Fruit fly (Drosophila melanogaster): ENCODE results near the gene CG33325.

The CG33325 gene

DNA sequence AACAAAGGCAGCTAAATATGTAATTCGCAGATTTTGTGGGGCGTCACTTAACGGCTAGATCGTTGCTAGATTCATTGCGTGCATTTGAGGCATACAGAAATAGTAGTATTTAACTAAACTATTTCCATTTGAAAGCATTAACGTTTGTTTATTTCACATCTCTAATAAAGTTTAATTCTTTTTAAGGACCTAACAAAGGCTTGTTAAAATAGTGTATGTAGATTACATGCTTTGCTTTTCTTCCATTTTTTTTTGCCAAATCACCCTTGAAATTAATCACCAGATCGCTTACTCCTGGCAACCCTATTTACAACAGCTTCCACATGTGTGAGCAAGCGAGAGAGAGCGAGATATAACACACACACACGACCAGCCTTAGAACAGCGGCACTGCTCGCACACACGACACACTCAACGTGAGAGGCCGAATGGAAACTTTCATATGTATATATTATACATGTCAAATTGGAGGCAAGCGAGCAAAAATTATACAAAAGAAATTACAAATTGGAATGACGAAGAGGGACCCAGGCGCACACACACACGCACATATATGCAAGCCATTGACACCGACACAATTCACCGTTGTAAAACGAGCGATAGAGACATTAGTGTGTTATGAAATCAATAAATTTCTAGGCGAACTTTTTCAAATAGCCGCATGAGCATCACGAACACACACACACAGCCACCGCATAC lies 20.5 kb downstream of the CG33325 start:
- TF ChIP-seq CG14711 (tag; optimal IDR thresholded peaks at IDR 0.05) = peak; percentile 99
- peak; percentile 79 for TF ChIP-seq CG7101 (tag; optimal IDR thresholded peaks at IDR 0.05)
- peak; percentile 79 for TF ChIP-seq CG11617 (GFP tag; optimal IDR thresholded peaks at IDR 0.05)
- peak; percentile 79 for TF ChIP-seq ovo (GFP tag; optimal IDR thresholded peaks at IDR 0.05)
- peak; percentile 98 for TF ChIP-seq kay (GFP tag; ENCODE audit: borderline replicate concordance)
- TF ChIP-seq Mnt (GFP tag; optimal IDR thresholded peaks at IDR 0.05) = peak; percentile 84
- TF ChIP-seq CG12768 (GFP tag; optimal IDR thresholded peaks at IDR 0.05) = peak; percentile 67
- TF ChIP-seq cic (GFP tag; optimal IDR thresholded peaks at IDR 0.05) = peak; percentile 96
- TF ChIP-seq toe (GFP tag; optimal IDR thresholded peaks at IDR 0.05) = peak; percentile 75
- TF ChIP-seq CG5204 (GFP tag; optimal IDR thresholded peaks at IDR 0.05) = no peak
- peak; percentile 76 for TF ChIP-seq CG1620 (GFP tag; optimal IDR thresholded peaks at IDR 0.05)
- peak; percentile 69 for TF ChIP-seq CG7045 (GFP tag; optimal IDR thresholded peaks at IDR 0.05)
- peak; percentile 52 for TF ChIP-seq Clk (GFP tag; optimal IDR thresholded peaks at IDR 0.05)
- TF ChIP-seq cnc (optimal IDR thresholded peaks at IDR 0.05) = peak; percentile 56 to 70
- peak; percentile 88 for TF ChIP-seq pad (GFP tag; optimal IDR thresholded peaks at IDR 0.05)
- TF ChIP-seq Hr96 (GFP tag; optimal IDR thresholded peaks at IDR 0.05) = peak; percentile 70
- TF ChIP-seq bab1 (GFP tag; optimal IDR thresholded peaks at IDR 0.05) = peak; percentile 23
- TF ChIP-seq tj (GFP tag; optimal IDR thresholded peaks at IDR 0.05) = peak; percentile 79
- peak; percentile 17 for TF ChIP-seq Crg-1 (GFP tag; optimal IDR thresholded peaks at IDR 0.05)
- TF ChIP-seq CG33017 (tag; optimal IDR thresholded peaks at IDR 0.05) = peak; percentile 77

- TF ChIP-seq Mnt (GFP tag; optimal IDR thresholded peaks at IDR 0.05) = peak; percentile 64
- no peak for TF ChIP-seq CG33017 (tag; optimal IDR thresholded peaks at IDR 0.05)
Observed at dm6 chr3R:8658688-8659087, 21.1 kb downstream of the CG33325 start.

dm6 chr3R:8654666-8655065 lies 25.2 kb downstream of the CG33325 start, which contains the start of gene CG42489:
CG42489 (minus strand) TSS chr3R:8654766.
- TF ChIP-seq Crg-1 (GFP tag; optimal IDR thresholded peaks at IDR 0.05) (no peak), tj (GFP tag; optimal IDR thresholded peaks at IDR 0.05) (no peak)

dm6 chr3R:8654058-8654457 lies 25.8 kb downstream of the CG33325 start:
- TF ChIP-seq tj (GFP tag; optimal IDR thresholded peaks at IDR 0.05) (peak; percentile 21), CG5204 (GFP tag; optimal IDR thresholded peaks at IDR 0.05) (no peak), ovo (GFP tag; optimal IDR thresholded peaks at IDR 0.05) (no peak), pad (GFP tag; optimal IDR thresholded peaks at IDR 0.05) (peak; percentile 46), CG11617 (GFP tag; optimal IDR thresholded peaks at IDR 0.05) (peak; percentile 22), Mnt (GFP tag; optimal IDR thresholded peaks at IDR 0.05) (no peak), bab1 (GFP tag; optimal IDR thresholded peaks at IDR 0.05) (no peak), CG12768 (GFP tag; optimal IDR thresholded peaks at IDR 0.05) (peak; percentile 65), cnc (optimal IDR thresholded peaks at IDR 0.05) (no peak), CG14711 (tag; optimal IDR thresholded peaks at IDR 0.05) (no peak), CG7045 (GFP tag; optimal IDR thresholded peaks at IDR 0.05) (peak; percentile 37), toe (GFP tag; optimal IDR thresholded peaks at IDR 0.05) (no peak), Crg-1 (GFP tag; optimal IDR thresholded peaks at IDR 0.05) (peak; percentile 65), CG33017 (tag; optimal IDR thresholded peaks at IDR 0.05) (peak; percentile 34), CG1620 (GFP tag; optimal IDR thresholded peaks at IDR 0.05) (no peak), cic (GFP tag; optimal IDR thresholded peaks at IDR 0.05) (peak; percentile 77), kay (GFP tag; ENCODE audit: borderline replicate concordance) (no peak), Clk (GFP tag; optimal IDR thresholded peaks at IDR 0.05) (no peak), CG7101 (tag; optimal IDR thresholded peaks at IDR 0.05) (peak; percentile 54), Hr96 (GFP tag; optimal IDR thresholded peaks at IDR 0.05) (no peak)

- TF ChIP-seq tj (GFP tag; optimal IDR thresholded peaks at IDR 0.05) = peak; percentile 46
- peak; percentile 75 for TF ChIP-seq CG11617 (GFP tag; optimal IDR thresholded peaks at IDR 0.05)
- peak; percentile 19 for TF ChIP-seq ovo (GFP tag; optimal IDR thresholded peaks at IDR 0.05)
- peak; percentile 87 for TF ChIP-seq Mnt (GFP tag; optimal IDR thresholded peaks at IDR 0.05)
- peak; percentile 54 for TF ChIP-seq CG33017 (tag; optimal IDR thresholded peaks at IDR 0.05)
- TF ChIP-seq Hr96 (GFP tag; optimal IDR thresholded peaks at IDR 0.05) = peak; percentile 76
- peak; percentile 84 for TF ChIP-seq toe (GFP tag; optimal IDR thresholded peaks at IDR 0.05)
- peak; percentile 71 for TF ChIP-seq CG12768 (GFP tag; optimal IDR thresholded peaks at IDR 0.05)
- peak; percentile 89 for TF ChIP-seq bab1 (GFP tag; optimal IDR thresholded peaks at IDR 0.05)
- peak; percentile 74 for TF ChIP-seq CG7101 (tag; optimal IDR thresholded peaks at IDR 0.05)
- TF ChIP-seq CG5204 (GFP tag; optimal IDR thresholded peaks at IDR 0.05) = no peak
- TF ChIP-seq kay (GFP tag; ENCODE audit: borderline replicate concordance) = no peak
- TF ChIP-seq cic (GFP tag; optimal IDR thresholded peaks at IDR 0.05) = peak; percentile 9
- TF ChIP-seq cnc (optimal IDR thresholded peaks at IDR 0.05) = no peak
- TF ChIP-seq CG14711 (tag; optimal IDR thresholded peaks at IDR 0.05) = peak; percentile 81
- peak; percentile 47 for TF ChIP-seq pad (GFP tag; optimal IDR thresholded peaks at IDR 0.05)
- TF ChIP-seq CG7045 (GFP tag; optimal IDR thresholded peaks at IDR 0.05) = peak; percentile 49
- peak; percentile 16 for TF ChIP-seq Clk (GFP tag; optimal IDR thresholded peaks at IDR 0.05)
- TF ChIP-seq Crg-1 (GFP tag; optimal IDR thresholded peaks at IDR 0.05) = peak; percentile 79
- TF ChIP-seq CG1620 (GFP tag; optimal IDR thresholded peaks at IDR 0.05) = peak; percentile 74
Observed at dm6 chr3R:8652731-8653130, 27.1 kb downstream of the CG33325 start, which contains the start of the genes Sys1 and Dhod. Sys1 (plus strand) TSS chr3R:8652821. Dhod (minus strand) TSS chr3R:8652916.

dm6 chr3R:8650741-8651140 lies 29.1 kb downstream of the CG33325 start, which contains the start of the genes Mkk4 and SLIRP2:
Mkk4 (minus strand) TSS chr3R:8650796.
SLIRP2 (plus strand) TSS chr3R:8651084.
- TF ChIP-seq CG1620 (GFP tag; optimal IDR thresholded peaks at IDR 0.05) (peak; percentile 99), Clk (GFP tag; optimal IDR thresholded peaks at IDR 0.05) (peak; percentile 97), kay (GFP tag; ENCODE audit: borderline replicate concordance) (no peak), CG14711 (tag; optimal IDR thresholded peaks at IDR 0.05) (peak; percentile 96), tj (GFP tag; optimal IDR thresholded peaks at IDR 0.05) (peak; percentile 90), Crg-1 (GFP tag; optimal IDR thresholded peaks at IDR 0.05) (peak; percentile 98), Hr96 (GFP tag; optimal IDR thresholded peaks at IDR 0.05) (peak; percentile 98), bab1 (GFP tag; optimal IDR thresholded peaks at IDR 0.05) (peak; percentile 99), pad (GFP tag; optimal IDR thresholded peaks at IDR 0.05) (peak; percentile 90), CG7045 (GFP tag; optimal IDR thresholded peaks at IDR 0.05) (peak; percentile 98), CG11617 (GFP tag; optimal IDR thresholded peaks at IDR 0.05) (peak; percentile 99), CG12768 (GFP tag; optimal IDR thresholded peaks at IDR 0.05) (peak; percentile 98), CG7101 (tag; optimal IDR thresholded peaks at IDR 0.05) (peak; percentile 98), Mnt (GFP tag; optimal IDR thresholded peaks at IDR 0.05) (peak; percentile 96), CG5204 (GFP tag; optimal IDR thresholded peaks at IDR 0.05) (peak; percentile 98), cnc (optimal IDR thresholded peaks at IDR 0.05) (no peak), cic (GFP tag; optimal IDR thresholded peaks at IDR 0.05) (peak; percentile 88), toe (GFP tag; optimal IDR thresholded peaks at IDR 0.05) (peak; percentile 99), ovo (GFP tag; optimal IDR thresholded peaks at IDR 0.05) (peak; percentile 96), CG33017 (tag; optimal IDR thresholded peaks at IDR 0.05) (peak; percentile 98)

Measured in whole organism, adult.